Worm (Caenorhabditis elegans): ENCODE results near the gene hpr-17.

DNA sequence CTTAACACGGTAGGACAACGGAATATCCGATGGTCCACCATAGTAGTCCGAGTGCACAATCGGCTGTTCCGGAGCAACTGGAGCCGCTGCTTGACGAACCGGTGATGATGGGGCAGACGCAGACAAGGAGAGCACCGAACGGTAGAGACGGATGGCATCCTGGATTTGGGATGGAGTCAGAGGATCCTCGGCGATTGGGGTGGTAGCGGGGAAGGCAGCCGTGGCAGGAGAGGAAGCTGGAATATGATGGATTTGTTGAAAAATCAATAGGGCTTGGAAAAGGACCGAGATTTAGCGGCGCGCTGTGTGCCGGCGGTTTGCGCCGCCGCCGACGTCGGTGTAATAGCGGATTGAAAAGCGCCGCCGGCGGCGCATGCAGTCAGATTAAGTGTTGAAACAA lies 4.4 kb downstream of the hpr-17 start:
- TF ChIP-seq nhr-90 (tag; optimal IDR thresholded peaks at IDR 0.05) (no peak), let-526 (GFP tag; IDR thresholded peaks at IDR 0.05) (no peak), F22D6.2 (tag; optimal IDR thresholded peaks at IDR 0.05) (no peak)

All from whole organism, young adult.